Fruit fly (Drosophila melanogaster) whole organism, embryonic: ENCODE measurements around the gene mat.
A peak's percentile ranks its signal among the peaks of the same experiment; 100 is the strongest.

Experiments used
- Asciz ChIP-seq: fragments of 200-800 bp; sonication (Bioruptor generic); optimal IDR thresholded peaks from 2 replicates; lab custom pipeline; 2017; ENCODE audit warnings: missing biosample characterization, mild to moderate bottlenecking, missing genetic modification characterization, missing genetic modification reagents
- BEAF-32 ChIP-seq: fragments of 200-800 bp; sonication (Bioruptor generic); optimal IDR thresholded peaks from 3 replicates; lab custom pipeline; 2017; ENCODE audit warnings: missing biosample characterization, missing genetic modification characterization, mild to moderate bottlenecking, moderate library complexity, missing genetic modification reagents
- CG12155 ChIP-seq: fragments of 200-800 bp; sonication (Bioruptor generic); optimal IDR thresholded peaks from 3 replicates; lab custom pipeline; 2016; ENCODE audit warnings: missing biosample characterization, missing genetic modification characterization
- CG13424 ChIP-seq: fragments of 200-800 bp; sonication (Bioruptor generic); optimal IDR thresholded peaks from 2 replicates; lab custom pipeline; 2019; ENCODE audit warnings: missing biosample characterization, mild to moderate bottlenecking, missing genetic modification characterization, moderate library complexity
- CG14050 ChIP-seq: fragments of 200-800 bp; sonication (Bioruptor generic); IDR thresholded peaks from 3 replicates; pipeline ENCODE4 v1.3.6; 2022; ENCODE audit warnings: missing biosample characterization, missing genetic modification characterization
- CG14860 ChIP-seq: fragments of 200-800 bp; sonication (Bioruptor generic); IDR thresholded peaks from 3 replicates; pipeline ENCODE4 v1.3.6; 2022; ENCODE audit warnings: missing biosample characterization, missing genetic modification characterization; ENCODE audit not compliant: partially characterized antibody
- CG15011 ChIP-seq: fragments of 200-800 bp; sonication (Bioruptor generic); optimal IDR thresholded peaks from 3 replicates; lab custom pipeline; 2018; ENCODE audit warnings: missing biosample characterization, mild to moderate bottlenecking, missing genetic modification characterization
- CG15514 ChIP-seq: fragments of 200-800 bp; sonication (Bioruptor generic); optimal IDR thresholded peaks from 3 replicates; lab custom pipeline; 2017; ENCODE audit warnings: missing biosample characterization, missing genetic modification characterization, mild to moderate bottlenecking, moderate library complexity, missing genetic modification reagents
- CG18764 ChIP-seq: fragments of 200-800 bp; sonication (Bioruptor generic); optimal IDR thresholded peaks from 3 replicates; lab custom pipeline; 2016; ENCODE audit warnings: missing biosample characterization, missing genetic modification characterization
- CG2199 ChIP-seq: fragments of 200-800 bp; sonication (Bioruptor generic); IDR thresholded peaks from 3 replicates; pipeline ENCODE4 v1.3.6; 2022; ENCODE audit warnings: missing biosample characterization, missing genetic modification characterization
- CG30431 ChIP-seq: fragments of 200-800 bp; sonication (Bioruptor generic); optimal IDR thresholded peaks from 2 replicates; lab custom pipeline; 2017; ENCODE audit warnings: missing biosample characterization, missing genetic modification characterization
- CG31441 ChIP-seq: fragments of 200-800 bp; sonication (Bioruptor generic); IDR thresholded peaks from 2 replicates; pipeline ENCODE4 v1.3.6; 2022; ENCODE audit warnings: missing biosample characterization, missing genetic modification characterization
- CG34224 ChIP-seq: fragments of 200-800 bp; sonication (Bioruptor generic); IDR thresholded peaks from 3 replicates; pipeline ENCODE4 v1.3.6; 2022; ENCODE audit warnings: missing biosample characterization, missing genetic modification characterization; ENCODE audit not compliant: partially characterized antibody
- CG3838 ChIP-seq: fragments of 200-800 bp; sonication (Bioruptor generic); optimal IDR thresholded peaks from 3 replicates; lab custom pipeline; 2016; ENCODE audit warnings: missing biosample characterization, missing genetic modification characterization
- CG4820 ChIP-seq: fragments of 200-800 bp; sonication (Bioruptor generic); optimal IDR thresholded peaks from 3 replicates; lab custom pipeline; 2016; ENCODE audit warnings: missing biosample characterization, missing genetic modification characterization
- CG8478 ChIP-seq: fragments of >200 bp; optimal IDR thresholded peaks from 2 replicates; lab custom pipeline; 2018
- CrebB ChIP-seq: fragments of 200-800 bp; sonication (Bioruptor generic); optimal IDR thresholded peaks from 3 replicates; lab custom pipeline; 2018; ENCODE audit warnings: missing biosample characterization, mild to moderate bottlenecking, missing genetic modification characterization
- Dad ChIP-seq: fragments of 200-800 bp; sonication (Bioruptor generic); optimal IDR thresholded peaks from 3 replicates; lab custom pipeline; 2016; ENCODE audit warnings: missing biosample characterization, missing genetic modification characterization
- Dek ChIP-seq: fragments of 200-800 bp; sonication (Bioruptor generic); optimal IDR thresholded peaks from 3 replicates; lab custom pipeline; 2019; ENCODE audit warnings: missing biosample characterization, mild to moderate bottlenecking, missing genetic modification characterization, moderate library complexity
- H2.0 ChIP-seq: fragments of 200-800 bp; sonication (Bioruptor generic); IDR thresholded peaks from 2 replicates; pipeline ENCODE4 v1.3.6; 2022; ENCODE audit warnings: missing biosample characterization, missing genetic modification characterization
- Hr3 ChIP-seq: fragments of 200-800 bp; sonication (Bioruptor generic); optimal IDR thresholded peaks from 3 replicates; lab custom pipeline; 2016; ENCODE audit warnings: missing biosample characterization, missing genetic modification characterization
- Hr78 ChIP-seq, 2 experiments: fragments of 200-800 bp in 1 of 2; fragments of >200 bp in 1 of 2; sonication (Bioruptor generic) in 1 of 2; optimal IDR thresholded peaks; 2 replicates each; lab custom pipeline; 2017 to 2019; ENCODE audit warnings: missing biosample characterization in 2 of 2, missing genetic modification characterization in 2 of 2, mild to moderate bottlenecking in 1 of 2, moderate library complexity in 1 of 2
- Kr ChIP-seq: fragments of 200-800 bp; sonication (Bioruptor generic); optimal IDR thresholded peaks from 2 replicates; lab custom pipeline; 2017; ENCODE audit warnings: missing biosample characterization, mild to moderate bottlenecking, missing genetic modification characterization
- Oli ChIP-seq: fragments of 200-800 bp; sonication (Bioruptor generic); optimal IDR thresholded peaks from 2 replicates; lab custom pipeline; 2018; ENCODE audit warnings: missing biosample characterization, mild to moderate bottlenecking, missing genetic modification characterization, moderate library complexity
- Sox100B ChIP-seq: fragments of 200-800 bp; sonication (Bioruptor generic); optimal IDR thresholded peaks from 3 replicates; lab custom pipeline; 2018; ENCODE audit warnings: missing biosample characterization, mild to moderate bottlenecking, missing genetic modification characterization
- Ssrp ChIP-seq: fragments of 200-800 bp; sonication (Bioruptor generic); optimal IDR thresholded peaks from 2 replicates; lab custom pipeline; 2018; ENCODE audit warnings: missing biosample characterization, mild to moderate bottlenecking, missing genetic modification characterization, moderate library complexity
- croc ChIP-seq: fragments of 200-800 bp; sonication (Bioruptor generic); conservative IDR thresholded peaks from 3 replicates; pipeline ENCODE4 v1.3.6; 2022; ENCODE audit warnings: missing biosample characterization, missing genetic modification characterization
- danr ChIP-seq: fragments of 200-800 bp; sonication (Bioruptor generic); IDR thresholded peaks from 2 replicates; pipeline ENCODE4 v1.3.6; 2022; ENCODE audit warnings: missing biosample characterization, missing genetic modification characterization
- dmrt11E ChIP-seq: fragments of 200-800 bp; sonication (Bioruptor generic); optimal IDR thresholded peaks from 3 replicates; lab custom pipeline; 2018; ENCODE audit warnings: missing biosample characterization, mild to moderate bottlenecking, missing genetic modification characterization, moderate library complexity
- fu2 ChIP-seq: fragments of 200-800 bp; sonication (Bioruptor generic); optimal IDR thresholded peaks from 2 replicates; lab custom pipeline; 2016; ENCODE audit warnings: missing biosample characterization, missing genetic modification characterization
- gcm2 ChIP-seq: fragments of 200-800 bp; sonication (Bioruptor generic); optimal IDR thresholded peaks from 2 replicates; lab custom pipeline; 2016; ENCODE audit warnings: missing biosample characterization, missing genetic modification characterization
- inv ChIP-seq: fragments of 200-800 bp; sonication (Bioruptor generic); IDR thresholded peaks from 2 replicates; pipeline ENCODE4 v1.3.6; 2022; ENCODE audit warnings: missing biosample characterization, missing genetic modification characterization; ENCODE audit not compliant: partially characterized antibody
- lov ChIP-seq, 2 experiments: fragments of 200-800 bp in 1 of 2; fragments of >200 bp in 1 of 2; sonication (Bioruptor generic) in 1 of 2; IDR thresholded peaks in 1 of 2; optimal IDR thresholded peaks in 1 of 2; 2 replicates in 1 of 2; 3 replicates in 1 of 2; pipeline versions ENCODE4 v1.3.6 to Lab custom; 2017 to 2022; ENCODE audit warnings: missing biosample characterization in 1 of 2, missing genetic modification characterization in 1 of 2
- mam ChIP-seq: fragments of 200-800 bp; sonication (Bioruptor generic); optimal IDR thresholded peaks from 3 replicates; lab custom pipeline; 2016; ENCODE audit warnings: missing biosample characterization, missing genetic modification characterization
- oc ChIP-seq: fragments of 200-800 bp; sonication (Bioruptor generic); optimal IDR thresholded peaks from 2 replicates; lab custom pipeline; 2018; ENCODE audit warnings: missing biosample characterization, mild to moderate bottlenecking, missing genetic modification characterization, moderate library complexity
- pzg ChIP-seq: fragments of 200-800 bp; sonication (Bioruptor generic); optimal IDR thresholded peaks from 3 replicates; lab custom pipeline; 2018; ENCODE audit warnings: missing biosample characterization, mild to moderate bottlenecking, missing genetic modification characterization, moderate library complexity
- ro ChIP-seq: fragments of 200-800 bp; sonication (Bioruptor generic); IDR thresholded peaks from 2 replicates; pipeline ENCODE4 v1.3.6; 2022; ENCODE audit warnings: missing biosample characterization, missing genetic modification characterization
- sc ChIP-seq, 3 experiments: fragments of >200 bp in 2 of 3; fragments of 200-800 bp in 1 of 3; sonication (Bioruptor generic) in 1 of 3; optimal IDR thresholded peaks; 2 replicates in 2 of 3; 3 replicates in 1 of 3; lab custom pipeline; 2017; ENCODE audit warnings: mild to moderate bottlenecking in 1 of 3, missing biosample characterization in 1 of 3, missing genetic modification characterization in 1 of 3, missing genetic modification reagents in 1 of 3
- scrt ChIP-seq: fragments of 200-800 bp; sonication (Bioruptor generic); optimal IDR thresholded peaks from 2 replicates; lab custom pipeline; 2018; ENCODE audit warnings: missing biosample characterization, mild to moderate bottlenecking, missing genetic modification characterization, moderate library complexity
- sens ChIP-seq: fragments of 200-800 bp; sonication (Bioruptor generic); peaks from one replicate; lab custom pipeline; 2016; ENCODE audit warnings: missing biosample characterization, missing genetic modification characterization
- stwl ChIP-seq: fragments of 200-800 bp; sonication (Bioruptor generic); optimal IDR thresholded peaks from 3 replicates; lab custom pipeline; 2018; ENCODE audit warnings: missing biosample characterization, mild to moderate bottlenecking, missing genetic modification characterization, moderate library complexity
- tio ChIP-seq: fragments of 200-800 bp; sonication (Bioruptor generic); optimal IDR thresholded peaks from 2 replicates; lab custom pipeline; 2017; ENCODE audit warnings: missing biosample characterization, missing genetic modification characterization, inconsistent platforms
- tx ChIP-seq: fragments of 200-800 bp; sonication (Bioruptor generic); optimal IDR thresholded peaks from 2 replicates; lab custom pipeline; 2016; ENCODE audit warnings: missing biosample characterization, missing genetic modification characterization
- vvl ChIP-seq: fragments of 200-800 bp; sonication (Bioruptor generic); IDR thresholded peaks from 2 replicates; pipeline ENCODE4 v1.3.6; 2022; ENCODE audit warnings: missing biosample characterization, missing genetic modification characterization
- zf30C ChIP-seq: fragments of 200-800 bp; sonication (Bioruptor generic); optimal IDR thresholded peaks from 3 replicates; lab custom pipeline; 2018; ENCODE audit warnings: missing biosample characterization, mild to moderate bottlenecking, missing genetic modification characterization
- zfh1 ChIP-seq: fragments of 200-800 bp; sonication (Bioruptor generic); IDR thresholded peaks from 3 replicates; pipeline ENCODE4 v1.3.6; 2022; ENCODE audit warnings: missing biosample characterization, missing genetic modification characterization

Gene mat

dm6 chr3L:857063-858015 lies 45.4 kb upstream of the mat start, which contains the start of gene dpr20 (continued):
- TF ChIP-seq CG4820 (peak; percentile 59), lov (optimal IDR thresholded peaks at IDR 0.05; lab: Kevin White, UChicago) (no peak), lov (GFP tag; IDR thresholded peaks at IDR 0.05; lab: Robert Waterston, UW) (peak; percentile 75; the same call in 2 of the 3 replicates), Hr3 (GFP tag; lab: Kevin White, UChicago) (peak; percentile 64), Oli (peak; percentile 67), gcm2 (GFP tag; lab: Kevin White, UChicago) (peak; percentile 17), zfh1 (peak; percentile 86), CG15011 (GFP tag; lab: Kevin White, UChicago) (peak; percentile 58), stwl (tag; lab: Kevin White, UChicago) (no peak), Kr (GFP tag; lab: Kevin White, UChicago) (no peak), CG30431 (peak; percentile 56), sens (peak; percentile 93), pzg (GFP tag; lab: Kevin White, UChicago) (peak; percentile 16), vvl (peak; percentile 95), CG31441 (GFP tag; lab: Robert Waterston, UW) (peak; percentile 59; the same call in 1 of the 2 replicates), danr (GFP tag; lab: Robert Waterston, UW) (peak; percentile 48; the same call in 1 of the 2 replicates), H2.0 (GFP tag; lab: Robert Waterston, UW) (peak; percentile 85), ro (peak; percentile 77), CG14860 (GFP tag; lab: Robert Waterston, UW) (no peak), Sox100B (GFP tag; lab: Kevin White, UChicago) (no peak), zf30C (GFP tag; lab: Kevin White, UChicago) (no peak), scrt (GFP tag; lab: Kevin White, UChicago) (peak; percentile 76), BEAF-32 (GFP tag; lab: Kevin White, UChicago) (no peak), CG13424 (tag; lab: Kevin White, UChicago) (peak; percentile 79), Asciz (GFP tag; lab: Kevin White, UChicago) (peak; percentile 10), CG8478 (lab: Kevin White, UChicago) (no peak), Ssrp (tag; lab: Kevin White, UChicago) (peak; percentile 61), inv (no peak), CG12155 (peak; percentile 73), sc (optimal IDR thresholded peaks at IDR 0.05; lab: Kevin White, UChicago) (no peak), sc (GFP tag; optimal IDR thresholded peaks at IDR 0.05; lab: Kevin White, UChicago) (peak; percentile 0), Dek (tag; lab: Kevin White, UChicago) (peak; percentile 76), Hr78 (GFP tag; optimal IDR thresholded peaks at IDR 0.05; lab: Kevin White, UChicago) (no peak), croc (GFP tag; lab: Robert Waterston, UW) (peak; percentile 48; the same call in 2 of the 3 replicates), CG18764 (GFP tag; lab: Kevin White, UChicago) (peak; percentile 32), CG2199 (GFP tag; lab: Robert Waterston, UW) (0 out of 3 replicates have a peak, but pooled peaks have one; percentile 23), mam (GFP tag; lab: Kevin White, UChicago) (peak; percentile 92), tio (peak; percentile 55), CrebB (tag; lab: Kevin White, UChicago) (peak; percentile 52), CG14050 (peak; percentile 74), dmrt11E (tag; lab: Kevin White, UChicago) (peak; percentile 43), CG3838 (GFP tag; lab: Kevin White, UChicago) (no peak), CG34224 (GFP tag; lab: Robert Waterston, UW) (no peak), Dad (peak; percentile 67), CG15514 (GFP tag; lab: Kevin White, UChicago) (peak; percentile 78), oc (tag; lab: Kevin White, UChicago) (peak; percentile 48), fu2 (GFP tag; lab: Kevin White, UChicago) (peak; percentile 69), tx (GFP tag; lab: Kevin White, UChicago) (peak; percentile 54)
